Fruit fly (Drosophila melanogaster): Measurements from ENCODE around the gene Nplp4.

dm6 chr2L:2038253-2038955 lies 30.2 kb downstream of the Nplp4 start:
- TF ChIP-seq insv (optimal IDR thresholded peaks at IDR 0.05) (no peak), ttk (optimal IDR thresholded peaks at IDR 0.05) (no peak)

Measured in Kc167 (cell line).